Worm (Caenorhabditis elegans): Measurements from ENCODE around the gene Y26G10.4.

ce11 chrV:17705814-17706213 lies 6.8 kb upstream of the Y26G10.4 start, which contains the start of gene W06D12.6:
- no peak for TF ChIP-seq jun-1 (tag; optimal IDR thresholded peaks at IDR 0.05)
- TF ChIP-seq ama-1 (optimal IDR thresholded peaks at IDR 0.05): no peak
- TF ChIP-seq C34B4.2 (tag; optimal IDR thresholded peaks at IDR 0.05): no peak
- no peak for TF ChIP-seq nhr-11 (tag; optimal IDR thresholded peaks at IDR 0.05)
- no peak for TF ChIP-seq ces-1 (GFP tag; optimal IDR thresholded peaks at IDR 0.05)
- TF ChIP-seq nhr-237 (tag; optimal IDR thresholded peaks at IDR 0.05): no peak
- no peak for TF ChIP-seq ceh-82 (tag; optimal IDR thresholded peaks at IDR 0.05)
- no peak for TF ChIP-seq efl-1 (optimal IDR thresholded peaks at IDR 0.05)
- TF ChIP-seq efl-1 (GFP tag; optimal IDR thresholded peaks at IDR 0.05 in 1 of 2): no peak
